Worm (Caenorhabditis elegans) whole organism, early embryonic: ENCODE data around the gene T16G12.1.

Experiments
- F13C5.2 ChIP-seq: sonication (generic microtip); optimal IDR thresholded peaks from 2 replicates; lab custom pipeline; 2017; ENCODE audit warnings: mild to moderate bottlenecking, missing genetic modification characterization, inconsistent platforms, missing compliant biosample characterization
- ama-1 ChIP-seq: fragments of 150-350 bp; optimal IDR thresholded peaks from 2 replicates; lab custom pipeline; 2014
- pes-1 ChIP-seq: fragments of 200-800 bp; sonication (Bioruptor generic); IDR thresholded peaks from 2 replicates; pipeline ENCODE4 v1.3.6; 2022; ENCODE audit warnings: missing genetic modification reagents, missing genetic modification characterization, missing compliant biosample characterization
- tbx-37 ChIP-seq: fragments of 200-800 bp; sonication (Bioruptor generic); conservative IDR thresholded peaks from 2 replicates; pipeline ENCODE4 v1.3.6; 2022; ENCODE audit warnings: missing genetic modification reagents, missing genetic modification characterization, missing compliant biosample characterization

DNA sequence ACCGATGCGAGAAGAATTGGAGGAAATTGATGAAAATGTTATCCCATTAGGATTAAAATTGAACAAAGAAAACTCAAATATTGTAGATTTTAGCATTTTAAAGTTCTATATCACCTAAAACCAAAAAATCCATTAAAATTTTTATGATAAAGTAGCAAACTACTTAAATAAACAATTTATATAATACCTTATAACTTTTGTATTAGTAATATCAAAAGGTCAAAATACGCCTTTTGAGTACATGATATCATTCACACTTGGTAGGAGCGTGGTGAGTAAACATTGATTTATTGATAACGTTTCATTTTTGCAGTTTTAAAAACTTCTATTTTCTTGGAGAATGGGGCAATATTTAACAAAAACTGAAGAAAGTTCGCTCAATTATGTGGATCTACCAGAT is 48.6 kb downstream of the T16G12.1 start, which contains the start of gene C05B5.5:
- TF ChIP-seq pes-1 (GFP tag; lab: Robert Waterston, UW) (no peak), tbx-37 (GFP tag; lab: Robert Waterston, UW) (no peak), ama-1 (no peak), F13C5.2 (tag; lab: Kevin White, UChicago) (no peak)
